Worm (Caenorhabditis elegans): Measurements from ENCODE around the gene D2007.1.

- no peak for TF ChIP-seq him-1 (tag; optimal IDR thresholded peaks at IDR 0.05)
- TF ChIP-seq W03F9.2 (tag; optimal IDR thresholded peaks at IDR 0.05): no peak
- TF ChIP-seq dao-5 (tag; optimal IDR thresholded peaks at IDR 0.05): no peak
These were observed 9.3 kb upstream of the D2007.1 start for ce11 chrIII:8145971-8146370.

All from whole organism, L4/young adult.